Fruit fly (Drosophila melanogaster) whole organism, embryonic: ENCODE measurements around the gene Mtp.

Experiments used
- Antp ChIP-seq: fragments of 200-800 bp; sonication (Bioruptor generic); optimal IDR thresholded peaks from 3 replicates; lab custom pipeline; 2016; ENCODE audit warnings: missing biosample characterization, missing genetic modification characterization
- Bgb ChIP-seq: fragments of 200-800 bp; sonication (Bioruptor generic); IDR thresholded peaks from 2 replicates; pipeline ENCODE4 v1.3.6; 2022; ENCODE audit warnings: missing biosample characterization, missing genetic modification characterization; ENCODE audit not compliant: partially characterized antibody
- Blimp-1 ChIP-seq: fragments of 200-800 bp; sonication (Bioruptor generic); optimal IDR thresholded peaks from 3 replicates; lab custom pipeline; 2018; ENCODE audit warnings: missing biosample characterization, missing genetic modification characterization, mild to moderate bottlenecking, moderate library complexity, missing genetic modification reagents
- CG10209 ChIP-seq: fragments of 200-800 bp; sonication (Bioruptor generic); optimal IDR thresholded peaks from 3 replicates; lab custom pipeline; 2017; ENCODE audit warnings: missing biosample characterization, mild to moderate bottlenecking, missing genetic modification characterization, missing genetic modification reagents
- CG10321 ChIP-seq: fragments of 200-800 bp; sonication (Bioruptor generic); IDR thresholded peaks from 2 replicates; pipeline ENCODE4 v1.3.6; 2022; ENCODE audit warnings: missing biosample characterization, missing genetic modification characterization
- CG11456 ChIP-seq: fragments of 200-800 bp; sonication (Bioruptor generic); IDR thresholded peaks from 3 replicates; pipeline ENCODE4 v1.3.6; 2022; ENCODE audit warnings: missing biosample characterization, missing genetic modification characterization
- CG12219 ChIP-seq: fragments of 200-800 bp; sonication (Bioruptor generic); optimal IDR thresholded peaks from 3 replicates; lab custom pipeline; 2018; ENCODE audit warnings: missing biosample characterization, mild to moderate bottlenecking, missing genetic modification characterization
- CG13775 ChIP-seq: fragments of 200-800 bp; sonication (Bioruptor generic); optimal IDR thresholded peaks from 3 replicates; lab custom pipeline; 2017; ENCODE audit warnings: missing biosample characterization, mild to moderate bottlenecking, missing genetic modification characterization
- CG15269 ChIP-seq: fragments of 200-800 bp; sonication (Bioruptor generic); optimal IDR thresholded peaks from 2 replicates; lab custom pipeline; 2018; ENCODE audit warnings: missing biosample characterization, mild to moderate bottlenecking, missing genetic modification characterization, moderate library complexity
- CG3065 ChIP-seq: fragments of 200-800 bp; sonication (Bioruptor generic); optimal IDR thresholded peaks from 2 replicates; lab custom pipeline; 2016; ENCODE audit warnings: missing biosample characterization, missing genetic modification characterization
- CG3281 ChIP-seq: fragments of 200-800 bp; sonication (Bioruptor generic); optimal IDR thresholded peaks from 3 replicates; lab custom pipeline; 2017; ENCODE audit warnings: missing biosample characterization, mild to moderate bottlenecking, missing genetic modification characterization
- CG33557 ChIP-seq: fragments of 200-800 bp; sonication (Bioruptor generic); optimal IDR thresholded peaks from 2 replicates; lab custom pipeline; 2019; ENCODE audit warnings: missing biosample characterization, mild to moderate bottlenecking, missing genetic modification characterization, moderate library complexity
- CG4282 ChIP-seq: fragments of 200-800 bp; sonication (Bioruptor generic); optimal IDR thresholded peaks from 2 replicates; lab custom pipeline; 2016; ENCODE audit warnings: missing biosample characterization, missing genetic modification characterization
- CG4404 ChIP-seq: fragments of 200-800 bp; sonication (Bioruptor generic); IDR thresholded peaks from 2 replicates; pipeline ENCODE4 v1.3.6; 2022; ENCODE audit warnings: missing biosample characterization, missing genetic modification characterization
- CG6654 ChIP-seq: fragments of 200-800 bp; sonication (Bioruptor generic); optimal IDR thresholded peaks from 2 replicates; lab custom pipeline; 2017; ENCODE audit warnings: missing biosample characterization, mild to moderate bottlenecking, missing genetic modification characterization
- CG8281 ChIP-seq: fragments of 200-800 bp; sonication (Bioruptor generic); optimal IDR thresholded peaks from 2 replicates; lab custom pipeline; 2018; ENCODE audit warnings: missing biosample characterization, mild to moderate bottlenecking, missing genetic modification characterization, moderate library complexity
- CG8478 ChIP-seq: fragments of >200 bp; optimal IDR thresholded peaks from 2 replicates; lab custom pipeline; 2018
- Dip2 ChIP-seq: fragments of 200-800 bp; sonication (Bioruptor generic); IDR thresholded peaks from 2 replicates; pipeline ENCODE4 v1.3.6; 2022; ENCODE audit warnings: missing biosample characterization, missing genetic modification characterization
- Dip3 ChIP-seq: fragments of 200-800 bp; sonication (Bioruptor generic); optimal IDR thresholded peaks from 3 replicates; lab custom pipeline; 2016; ENCODE audit warnings: missing biosample characterization, missing genetic modification characterization
- Doc2 ChIP-seq: fragments of 200-800 bp; sonication (Bioruptor generic); IDR thresholded peaks from 2 replicates; pipeline ENCODE4 v1.3.6; 2022; ENCODE audit warnings: missing biosample characterization, missing genetic modification characterization
- Lpt ChIP-seq: fragments of >200 bp; optimal IDR thresholded peaks from 2 replicates; lab custom pipeline; 2018; ENCODE audit warnings: missing biosample characterization, missing genetic modification characterization
- MTF-1 ChIP-seq: fragments of 200-800 bp; sonication (Bioruptor generic); optimal IDR thresholded peaks from 2 replicates; lab custom pipeline; 2018; ENCODE audit warnings: missing biosample characterization, mild to moderate bottlenecking, missing genetic modification characterization, borderline replicate concordance
- NFAT ChIP-seq: fragments of 200-800 bp; sonication (Bioruptor generic); IDR thresholded peaks from 2 replicates; pipeline ENCODE4 v1.3.6; 2022; ENCODE audit warnings: missing biosample characterization, missing genetic modification characterization
- NK7.1 ChIP-seq: fragments of 200-800 bp; sonication (Bioruptor generic); optimal IDR thresholded peaks from 3 replicates; lab custom pipeline; 2016; ENCODE audit warnings: missing biosample characterization, missing genetic modification characterization
- PHDP ChIP-seq: fragments of 200-800 bp; sonication (Bioruptor generic); optimal IDR thresholded peaks from 3 replicates; lab custom pipeline; 2018; ENCODE audit warnings: missing biosample characterization, mild to moderate bottlenecking, missing genetic modification characterization, moderate library complexity
- Trl ChIP-seq, 3 experiments: fragments of >200 bp in 2 of 3; fragments of 200-800 bp in 1 of 3; sonication (Bioruptor generic) in 1 of 3; optimal IDR thresholded peaks; 2 replicates in 1 of 3; 3 replicates in 2 of 3; lab custom pipeline; 2016 to 2017; ENCODE audit warnings: missing biosample characterization in 1 of 3, missing genetic modification characterization in 1 of 3
- Xbp1 ChIP-seq: fragments of 200-800 bp; sonication (Bioruptor generic); optimal IDR thresholded peaks from 3 replicates; lab custom pipeline; 2016; ENCODE audit warnings: missing biosample characterization, mild to moderate bottlenecking, missing genetic modification characterization
- az2 ChIP-seq: fragments of 200-800 bp; sonication (Bioruptor generic); optimal IDR thresholded peaks from 3 replicates; lab custom pipeline; 2016; ENCODE audit warnings: missing biosample characterization, missing genetic modification characterization
- danr ChIP-seq: fragments of 200-800 bp; sonication (Bioruptor generic); IDR thresholded peaks from 2 replicates; pipeline ENCODE4 v1.3.6; 2022; ENCODE audit warnings: missing biosample characterization, missing genetic modification characterization
- dysf ChIP-seq: fragments of 200-800 bp; sonication (Bioruptor generic); IDR thresholded peaks from 3 replicates; pipeline ENCODE4 v1.3.6; 2022; ENCODE audit warnings: missing biosample characterization, missing genetic modification characterization
- eve ChIP-seq, 2 experiments: fragments of >200 bp; optimal IDR thresholded peaks; 2 replicates each; lab custom pipeline; 2017; ENCODE audit warnings: missing biosample characterization in 2 of 2, missing genetic modification characterization in 2 of 2
- gcm ChIP-seq: fragments of 200-800 bp; sonication (Bioruptor generic); optimal IDR thresholded peaks from 2 replicates; lab custom pipeline; 2019; ENCODE audit warnings: missing biosample characterization, mild to moderate bottlenecking, missing genetic modification characterization, moderate library complexity
- grn ChIP-seq: fragments of 200-800 bp; sonication (Bioruptor generic); optimal IDR thresholded peaks from 3 replicates; lab custom pipeline; 2017; ENCODE audit warnings: missing biosample characterization, missing genetic modification characterization
- hb ChIP-seq: fragments of 200-800 bp; sonication (Bioruptor generic); IDR thresholded peaks from 3 replicates; pipeline ENCODE4 v1.3.6; 2022; ENCODE audit warnings: missing biosample characterization, missing genetic modification characterization; ENCODE audit not compliant: partially characterized antibody
- ind ChIP-seq: fragments of 200-800 bp; sonication (Bioruptor generic); optimal IDR thresholded peaks from 3 replicates; lab custom pipeline; 2016; ENCODE audit warnings: missing biosample characterization, missing genetic modification characterization
- kni ChIP-seq: fragments of 200-800 bp; sonication (Bioruptor generic); optimal IDR thresholded peaks from 3 replicates; lab custom pipeline; 2017; ENCODE audit warnings: mild to moderate bottlenecking, missing biosample characterization, missing genetic modification reagents, missing genetic modification characterization
- lilli ChIP-seq: fragments of 200-800 bp; sonication (Bioruptor generic); optimal IDR thresholded peaks from 3 replicates; lab custom pipeline; 2016; ENCODE audit warnings: missing biosample characterization, missing genetic modification characterization
- onecut ChIP-seq: fragments of 200-800 bp; sonication (Bioruptor generic); IDR thresholded peaks from 2 replicates; pipeline ENCODE4 v1.3.6; 2022; ENCODE audit warnings: missing biosample characterization, missing genetic modification characterization
- prd ChIP-seq, 3 experiments: fragments of >200 bp in 2 of 3; fragments of 200-800 bp in 1 of 3; sonication (Bioruptor generic) in 1 of 3; optimal IDR thresholded peaks in 2 of 3; IDR thresholded peaks in 1 of 3; 2 replicates in 2 of 3; 3 replicates in 1 of 3; pipeline versions ENCODE4 v1.3.6 to Lab custom; 2017 to 2022; ENCODE audit warnings: missing biosample characterization in 1 of 3, missing genetic modification characterization in 1 of 3
- ranshi ChIP-seq: fragments of 200-800 bp; sonication (Bioruptor generic); IDR thresholded peaks from 2 replicates; pipeline ENCODE4 v1.3.6; 2022; ENCODE audit warnings: missing biosample characterization, missing genetic modification characterization
- repo ChIP-seq: fragments of 200-800 bp; sonication (Bioruptor generic); optimal IDR thresholded peaks from 2 replicates; lab custom pipeline; 2016; ENCODE audit warnings: missing biosample characterization, missing genetic modification characterization
- ro ChIP-seq: fragments of 200-800 bp; sonication (Bioruptor generic); IDR thresholded peaks from 2 replicates; pipeline ENCODE4 v1.3.6; 2022; ENCODE audit warnings: missing biosample characterization, missing genetic modification characterization
- sens ChIP-seq: fragments of 200-800 bp; sonication (Bioruptor generic); peaks from one replicate; lab custom pipeline; 2016; ENCODE audit warnings: missing biosample characterization, missing genetic modification characterization
- seq ChIP-seq: fragments of 200-800 bp; sonication (Bioruptor generic); IDR thresholded peaks from 2 replicates; pipeline ENCODE4 v1.3.6; 2022; ENCODE audit warnings: missing biosample characterization, missing genetic modification characterization
- tll ChIP-seq, 2 experiments: fragments of 200-800 bp in 1 of 2; fragments of >200 bp in 1 of 2; sonication (Bioruptor generic) in 1 of 2; optimal IDR thresholded peaks; 2 replicates each; lab custom pipeline; 2017 to 2019; ENCODE audit warnings: missing biosample characterization in 2 of 2, missing genetic modification characterization in 2 of 2, mild to moderate bottlenecking in 1 of 2, moderate library complexity in 1 of 2
- vfl ChIP-seq: fragments of 200-800 bp; sonication (Bioruptor generic); optimal IDR thresholded peaks from 2 replicates; lab custom pipeline; 2016; ENCODE audit warnings: missing biosample characterization, missing genetic modification characterization
- zen2 ChIP-seq: fragments of 200-800 bp; sonication (Bioruptor generic); IDR thresholded peaks from 3 replicates; pipeline ENCODE4 v1.3.6; 2022; ENCODE audit warnings: missing biosample characterization, missing genetic modification characterization; ENCODE audit not compliant: partially characterized antibody

Mtp gene

dm6 chr2L:20917235-20918055 lies 5.2 kb downstream of the Mtp start (continued):
- TF ChIP-seq gcm (GFP tag; lab: Kevin White, UChicago) (peak; percentile 44), NFAT (GFP tag; lab: Robert Waterston, UW) (peak; percentile 77), kni (peak; percentile 26), eve (GFP tag; optimal IDR thresholded peaks at IDR 0.05; lab: Kevin White, UChicago) (peak in 1 of 2 experiments; percentile 88), CG8478 (lab: Kevin White, UChicago) (no peak), Dip2 (GFP tag; lab: Robert Waterston, UW) (0 out of 2 replicates have a peak, but pooled peaks have one; percentile 30), dysf (GFP tag; lab: Robert Waterston, UW) (peak; percentile 68), PHDP (tag; lab: Kevin White, UChicago) (peak; percentile 69), CG10321 (GFP tag; lab: Robert Waterston, UW) (no peak), vfl (peak; percentile 51), CG6654 (GFP tag; lab: Kevin White, UChicago) (peak; percentile 79)

dm6 chr2L:20916672-20917209 lies 5.9 kb downstream of the Mtp start:
- TF ChIP-seq CG12219 (GFP tag; lab: Kevin White, UChicago): no peak
- TF ChIP-seq sens (GFP tag; lab: Kevin White, UChicago): peak; percentile 44
- TF ChIP-seq CG8281 (tag; lab: Kevin White, UChicago): no peak
- TF ChIP-seq zen2: no peak
- TF ChIP-seq Xbp1 (GFP tag; lab: Kevin White, UChicago): no peak
- no peak for TF ChIP-seq grn (GFP tag; lab: Kevin White, UChicago)
- TF ChIP-seq Dip3 (GFP tag; lab: Kevin White, UChicago): no peak
- no peak for TF ChIP-seq Antp (GFP tag; lab: Kevin White, UChicago)
- TF ChIP-seq CG3281: no peak
- no peak for TF ChIP-seq onecut (GFP tag; lab: Robert Waterston, UW)
- TF ChIP-seq repo (GFP tag; lab: Kevin White, UChicago): no peak
- TF ChIP-seq CG33557: no peak
- peak; percentile 65 for TF ChIP-seq CG3065 (GFP tag; lab: Kevin White, UChicago)
- TF ChIP-seq CG4282 (GFP tag; lab: Kevin White, UChicago): no peak
- TF ChIP-seq hb: no peak
- no peak for TF ChIP-seq CG10209
- TF ChIP-seq ro (GFP tag; lab: Robert Waterston, UW): no peak
- peak in 1 of 2 experiments; percentile 12 for TF ChIP-seq tll (GFP tag; optimal IDR thresholded peaks at IDR 0.05; lab: Kevin White, UChicago)
- no peak for TF ChIP-seq MTF-1 (GFP tag; lab: Kevin White, UChicago)
- peak; percentile 24 for TF ChIP-seq kni
- no peak for TF ChIP-seq seq (GFP tag; lab: Robert Waterston, UW)
- no peak for TF ChIP-seq NK7.1 (GFP tag; lab: Kevin White, UChicago)
- TF ChIP-seq Bgb: no peak
- no peak for TF ChIP-seq prd (optimal IDR thresholded peaks at IDR 0.05; lab: Kevin White, UChicago)
- no peak for TF ChIP-seq prd (GFP tag; IDR thresholded peaks at IDR 0.05; lab: Robert Waterston, UW)
- no peak for TF ChIP-seq Lpt (GFP tag; lab: Kevin White, UChicago)
- no peak for TF ChIP-seq az2 (GFP tag; lab: Kevin White, UChicago)
- no peak for TF ChIP-seq CG15269 (tag; lab: Kevin White, UChicago)
- TF ChIP-seq ind (GFP tag; lab: Kevin White, UChicago): no peak
- TF ChIP-seq ranshi (GFP tag; lab: Robert Waterston, UW): no peak
- no peak for TF ChIP-seq Doc2 (GFP tag; lab: Robert Waterston, UW)
- TF ChIP-seq CG13775 (GFP tag; lab: Kevin White, UChicago): no peak
- TF ChIP-seq lilli (GFP tag; lab: Kevin White, UChicago): no peak
- TF ChIP-seq CG11456 (GFP tag; lab: Robert Waterston, UW): no peak
- TF ChIP-seq eve (GFP tag; optimal IDR thresholded peaks at IDR 0.05; lab: Kevin White, UChicago): peak in 1 of 2 experiments; percentile 55
- TF ChIP-seq CG4404: no peak
- no peak for TF ChIP-seq danr
- TF ChIP-seq Blimp-1 (GFP tag; lab: Kevin White, UChicago): peak; percentile 23
- TF ChIP-seq Trl (optimal IDR thresholded peaks at IDR 0.05; lab: Kevin White, UChicago): peak in 1 of 2 experiments; percentile 18
- no peak for TF ChIP-seq Trl (GFP tag; optimal IDR thresholded peaks at IDR 0.05; lab: Kevin White, UChicago)
